Worm (Caenorhabditis elegans): ENCODE data around the gene T24A6.1.
"Not testable (repeated sequence)": the region's sequence is repeated elsewhere in the genome, so short reads cannot be mapped to it uniquely, and the experiment has no call there.

The T24A6.1 gene

DNA sequence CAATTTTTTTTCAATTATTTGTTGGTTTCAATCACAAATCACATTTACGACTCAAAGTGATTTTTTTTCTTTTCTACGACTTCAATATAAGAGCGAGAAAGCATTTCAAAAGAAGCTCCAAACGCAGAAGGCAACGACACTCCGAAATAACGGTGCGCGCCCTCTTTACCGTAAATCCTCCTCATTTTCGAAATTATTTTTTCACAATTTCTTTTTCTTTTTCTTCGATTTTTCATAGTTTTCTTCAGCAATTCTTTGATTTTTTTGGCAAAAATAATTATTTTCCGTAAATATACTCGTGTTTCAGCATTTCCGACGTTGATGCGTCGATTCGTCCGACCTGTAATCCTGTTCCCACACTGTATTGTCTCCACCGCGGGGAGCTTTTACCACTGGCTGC, 11.9 kb downstream of the T24A6.1 start, which contains the start of gene F40C5.2:
Gene F40C5.2 (plus strand): TSS at position 301 of the 400 bp plus-strand sequence.
- not testable (repeated sequence) for TF ChIP-seq unc-120 (tag; optimal IDR thresholded peaks at IDR 0.05; ENCODE audit: poor library complexity, severe bottlenecking); mep-1 (tag; optimal IDR thresholded peaks at IDR 0.05); hlh-1 (tag; optimal IDR thresholded peaks at IDR 0.05)

DNA sequence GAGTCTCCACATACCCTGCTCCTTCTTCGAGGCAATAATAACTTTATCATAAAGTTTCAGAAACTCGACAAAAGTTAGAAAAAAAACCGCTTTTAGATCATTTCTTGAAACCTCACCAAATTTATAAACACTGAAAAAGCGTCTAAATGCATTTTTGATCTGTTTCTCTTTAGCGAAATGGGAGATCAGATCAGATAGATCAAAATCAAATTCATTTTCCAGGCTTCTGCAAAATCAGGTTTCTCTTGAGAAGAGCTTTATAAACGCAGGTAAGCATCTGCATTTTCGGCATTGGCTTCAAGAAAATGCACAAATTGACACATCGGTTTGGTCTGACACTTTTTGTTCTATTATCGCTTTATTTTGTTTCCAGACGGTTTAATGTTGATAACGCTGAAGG, 13.6 kb downstream of the T24A6.1 start, which contains the start of gene F40C5.1:
Gene F40C5.1 (plus strand): TSS at position 301 of the 400 bp plus-strand sequence.
- not testable (repeated sequence) for TF ChIP-seq unc-39, mep-1, lin-13 (tag; optimal IDR thresholded peaks at IDR 0.05)

DNA sequence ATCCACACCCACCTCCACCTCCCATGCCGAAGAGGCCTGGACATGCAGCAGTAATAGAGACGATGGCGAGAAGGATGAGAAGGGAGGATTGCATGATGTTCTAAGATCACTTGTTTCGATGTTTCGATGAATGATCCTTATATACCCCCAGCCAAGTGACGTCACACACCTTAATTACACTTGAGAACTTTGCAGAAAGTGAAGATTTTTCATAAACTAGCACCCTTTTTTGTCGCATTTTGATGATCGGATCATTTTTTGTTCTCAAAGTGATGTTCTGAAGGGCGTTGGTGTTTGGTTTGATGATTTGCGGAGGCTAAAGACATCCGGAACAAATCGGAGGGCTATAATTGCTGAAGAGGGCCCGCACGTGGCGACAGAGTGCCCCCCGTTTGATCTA, 16.9 kb downstream of the T24A6.1 start, which contains the start of gene grl-27:
Gene grl-27 (minus strand): TSS at position 101 of the 400 bp plus-strand sequence.
- TF ChIP-seq nhr-237 (tag; optimal IDR thresholded peaks at IDR 0.05) (no peak), ces-1 (GFP tag; optimal IDR thresholded peaks at IDR 0.05) (no peak), elt-3 (tag; optimal IDR thresholded peaks at IDR 0.05) (no peak), mls-2 (tag; optimal IDR thresholded peaks at IDR 0.05) (no peak), ceh-83 (GFP tag; optimal IDR thresholded peaks at IDR 0.05) (no peak), ceh-39 (tag; optimal IDR thresholded peaks at IDR 0.05) (no peak), blmp-1 (tag; optimal IDR thresholded peaks at IDR 0.05) (no peak), nhr-12 (tag; optimal IDR thresholded peaks at IDR 0.05) (no peak), zip-8 (tag; optimal IDR thresholded peaks at IDR 0.05) (no peak), flh-1 (GFP tag; optimal IDR thresholded peaks at IDR 0.05) (no peak), drap-1 (GFP tag; optimal IDR thresholded peaks at IDR 0.05) (no peak)

DNA sequence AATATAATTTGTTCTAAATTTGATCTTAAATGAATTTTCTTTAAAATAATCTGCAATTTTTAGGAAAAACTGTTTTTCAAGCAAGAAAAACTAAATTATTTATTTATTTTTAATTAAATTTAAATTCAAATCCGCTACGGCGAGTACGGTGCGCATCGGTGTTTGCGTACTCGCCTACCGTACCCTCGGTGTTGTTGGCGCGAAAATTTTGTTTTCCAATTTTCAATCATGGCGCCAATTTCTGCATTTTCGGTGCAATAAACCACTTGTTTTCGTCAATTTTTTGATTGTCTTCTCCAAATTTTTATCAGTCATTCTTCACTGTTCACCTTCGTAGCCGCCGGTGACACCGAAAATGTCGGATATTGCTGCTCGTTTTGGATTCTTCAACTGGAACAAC, 20.0 kb downstream of the T24A6.1 start, which contains the start of gene pygl-1:
Gene pygl-1 (plus strand): TSS at position 211 of the 400 bp plus-strand sequence.
- TF ChIP-seq ceh-39 (tag; optimal IDR thresholded peaks at IDR 0.05) (no peak), mep-1 (tag; optimal IDR thresholded peaks at IDR 0.05) (no peak), snpc-4 (tag; optimal IDR thresholded peaks at IDR 0.05) (no peak), lsy-2 (tag; optimal IDR thresholded peaks at IDR 0.05) (peak; percentile 85), mls-2 (tag; optimal IDR thresholded peaks at IDR 0.05) (no peak)

DNA sequence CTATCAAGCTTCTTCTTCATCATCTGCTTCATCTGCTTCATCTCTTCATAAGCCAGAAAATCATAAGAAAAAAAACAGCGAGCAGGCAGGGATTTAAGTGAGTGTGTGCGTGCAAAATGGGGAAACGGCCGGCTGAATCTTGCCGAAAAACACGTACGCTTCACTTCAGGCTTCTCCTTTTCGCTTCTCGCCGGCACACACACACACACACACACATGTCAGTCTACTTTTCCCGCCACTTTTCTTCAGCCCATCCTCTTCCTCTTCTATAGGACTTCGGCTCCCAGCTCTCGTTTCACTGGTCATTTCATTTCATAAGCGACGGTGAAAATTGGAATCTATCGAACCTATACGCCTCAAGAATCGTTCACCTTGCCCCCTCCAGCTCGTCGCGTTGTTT, 20.4 kb downstream of the T24A6.1 start:
- no peak for TF ChIP-seq pha-4 (tag; optimal IDR thresholded peaks at IDR 0.05)
- no peak for TF ChIP-seq ham-2 (GFP tag; optimal IDR thresholded peaks at IDR 0.05)
- no peak for TF ChIP-seq drap-1 (GFP tag; optimal IDR thresholded peaks at IDR 0.05)
- no peak for TF ChIP-seq mab-5 (tag; optimal IDR thresholded peaks at IDR 0.05)
- TF ChIP-seq unc-120 (tag; optimal IDR thresholded peaks at IDR 0.05; ENCODE audit: poor library complexity, severe bottlenecking), result no peak
- TF ChIP-seq blmp-1 (tag; optimal IDR thresholded peaks at IDR 0.05), result no peak
- TF ChIP-seq zip-8 (tag; optimal IDR thresholded peaks at IDR 0.05), result no peak
- no peak for TF ChIP-seq ztf-11 (tag; optimal IDR thresholded peaks at IDR 0.05)
- no peak for TF ChIP-seq mep-1 (tag; optimal IDR thresholded peaks at IDR 0.05)
- no peak for TF ChIP-seq ceh-39 (tag; optimal IDR thresholded peaks at IDR 0.05)
- TF ChIP-seq elt-1 (tag; optimal IDR thresholded peaks at IDR 0.05; ENCODE audit: borderline replicate concordance, insufficient read depth), result no peak
- no peak for TF ChIP-seq lin-32 (GFP tag; optimal IDR thresholded peaks at IDR 0.05)
- TF ChIP-seq unc-39 (tag; optimal IDR thresholded peaks at IDR 0.05), result no peak
- TF ChIP-seq bed-3 (GFP tag; optimal IDR thresholded peaks at IDR 0.05), result no peak
- no peak for TF ChIP-seq sptf-1 (tag; optimal IDR thresholded peaks at IDR 0.05)
- TF ChIP-seq ceh-83 (GFP tag; optimal IDR thresholded peaks at IDR 0.05), result no peak
- TF ChIP-seq flh-1 (GFP tag; optimal IDR thresholded peaks at IDR 0.05), result no peak
- TF ChIP-seq tbx-8 (GFP tag; optimal IDR thresholded peaks at IDR 0.05), result no peak
- no peak for TF ChIP-seq unc-62 (GFP tag; optimal IDR thresholded peaks at IDR 0.05)

DNA sequence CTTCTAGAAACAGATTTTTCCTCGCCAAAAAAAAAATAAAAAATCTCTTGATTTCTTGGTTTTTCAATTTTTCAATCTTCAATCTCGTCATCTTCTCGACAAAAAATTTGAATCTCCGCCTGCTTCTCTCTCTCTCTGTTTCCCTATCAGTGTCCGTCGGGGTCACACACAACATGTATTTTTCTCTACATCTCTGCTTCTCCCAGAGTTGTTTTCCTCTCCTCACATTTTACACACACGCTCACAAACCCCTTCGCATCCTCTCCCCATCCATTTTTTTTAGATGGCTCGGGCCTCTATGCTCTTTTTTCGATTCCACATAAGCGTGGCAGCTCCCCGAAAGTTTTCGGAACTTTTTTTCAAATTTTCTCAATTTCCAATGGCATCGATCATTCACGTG, 21.0 kb downstream of the T24A6.1 start:
- no peak for TF ChIP-seq flh-1 (GFP tag; optimal IDR thresholded peaks at IDR 0.05)
- no peak for TF ChIP-seq tbx-8 (GFP tag; optimal IDR thresholded peaks at IDR 0.05)
- TF ChIP-seq lsy-2 (tag; optimal IDR thresholded peaks at IDR 0.05), result peak; percentile 6
- no peak for TF ChIP-seq mab-5 (tag; optimal IDR thresholded peaks at IDR 0.05)
- no peak for TF ChIP-seq mls-2 (tag; optimal IDR thresholded peaks at IDR 0.05)
- no peak for TF ChIP-seq elt-3 (tag; optimal IDR thresholded peaks at IDR 0.05)
- no peak for TF ChIP-seq blmp-1 (tag; optimal IDR thresholded peaks at IDR 0.05)
- TF ChIP-seq ceh-83 (GFP tag; optimal IDR thresholded peaks at IDR 0.05), result no peak
- no peak for TF ChIP-seq unc-39 (tag; optimal IDR thresholded peaks at IDR 0.05)
- no peak for TF ChIP-seq drap-1 (GFP tag; optimal IDR thresholded peaks at IDR 0.05)
- TF ChIP-seq elt-1 (tag; optimal IDR thresholded peaks at IDR 0.05; ENCODE audit: borderline replicate concordance, insufficient read depth), result no peak
- no peak for TF ChIP-seq nhr-12 (tag; optimal IDR thresholded peaks at IDR 0.05)
- no peak for TF ChIP-seq unc-62 (GFP tag; optimal IDR thresholded peaks at IDR 0.05)
- no peak for TF ChIP-seq ceh-43 (GFP tag; optimal IDR thresholded peaks at IDR 0.05)
- peak; percentile 67 for TF ChIP-seq hlh-1 (tag; optimal IDR thresholded peaks at IDR 0.05)
- TF ChIP-seq lin-32 (GFP tag; optimal IDR thresholded peaks at IDR 0.05), result no peak

Measured in whole organism, mixed stage, embryonic.